Worm (Caenorhabditis elegans): Measurements from ENCODE around the gene str-150.

DNA sequence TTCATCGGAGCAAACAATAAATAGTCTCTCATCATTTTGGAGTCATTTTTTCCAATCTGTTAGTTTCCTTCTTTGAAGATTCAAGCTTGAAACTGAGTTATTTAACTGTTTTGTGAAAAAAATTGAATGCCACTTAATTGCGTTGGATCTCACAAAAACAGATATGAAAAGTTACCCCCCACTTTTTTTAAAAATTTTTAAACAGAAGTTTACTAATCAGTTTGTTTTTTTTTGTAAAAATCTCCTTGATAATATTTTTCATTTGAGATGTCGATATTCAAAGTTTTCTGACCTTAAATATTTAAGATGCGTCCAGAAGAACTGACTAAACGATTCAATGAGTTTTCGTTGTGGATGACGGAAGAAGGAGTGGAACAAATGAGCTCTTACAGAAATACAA lies 23.2 kb downstream of the str-150 start, which contains the start of gene Y32B12C.1:
- TF ChIP-seq arid-1 (GFP tag; conservative IDR thresholded peaks at IDR 0.05), result no peak
- no peak for TF ChIP-seq dve-1 (tag; optimal IDR thresholded peaks at IDR 0.05; ENCODE audit: insufficient read depth)

Measured in whole organism, L4 larva.